Worm (Caenorhabditis elegans): Measurements from ENCODE around the gene gmps-1.
A peak's percentile ranks its signal among the peaks of the same experiment; 100 is the strongest.
"Not testable (repeated sequence)": the region's sequence is repeated elsewhere in the genome, so short reads cannot be mapped to it uniquely, and the experiment has no call there.

Gene gmps-1

DNA sequence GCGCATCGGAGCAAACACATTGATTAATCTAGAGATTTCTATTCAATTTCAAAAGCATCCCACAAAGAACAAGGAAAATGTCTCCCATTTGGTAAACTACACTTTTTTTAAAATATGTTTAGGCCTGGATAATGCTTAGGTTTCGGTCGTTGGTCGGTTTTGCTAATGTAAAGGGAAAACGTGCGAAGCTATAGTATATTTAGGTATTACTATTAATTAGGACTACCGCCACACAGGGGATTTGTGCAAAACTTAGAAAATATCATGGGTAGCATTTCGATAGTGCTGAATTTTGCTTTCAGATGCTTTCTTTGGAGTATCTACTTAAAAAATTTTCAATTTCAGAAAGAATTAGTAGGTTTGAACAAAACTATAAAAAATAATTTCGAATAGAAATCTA is 44.5 kb upstream of the gmps-1 start:
- peak in 1 of 2 experiments; percentile 96 for TF ChIP-seq unc-62 (GFP tag; optimal IDR thresholded peaks at IDR 0.05 in 1 of 2)
- TF ChIP-seq unc-62 (tag; optimal IDR thresholded peaks at IDR 0.05): no peak
- no peak for TF ChIP-seq sdz-12 (GFP tag; optimal IDR thresholded peaks at IDR 0.05)

DNA sequence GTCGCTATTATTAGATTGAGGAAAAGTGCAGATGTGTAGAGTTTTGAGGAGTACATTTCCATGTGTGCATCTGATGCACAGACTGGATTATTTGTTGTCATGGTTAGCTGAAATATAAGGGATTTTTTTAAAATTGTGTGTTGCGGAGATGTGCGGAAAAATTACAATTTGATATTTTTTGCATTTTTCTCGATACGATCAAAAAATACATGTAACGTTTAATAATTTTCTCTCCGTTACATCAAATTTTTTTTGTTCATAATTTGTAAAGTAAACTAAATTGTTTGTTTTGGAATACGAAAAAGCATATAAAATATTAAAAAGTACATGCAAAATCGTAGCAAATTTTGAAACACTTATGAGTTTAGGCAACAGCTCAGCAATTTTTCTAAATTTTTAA is 41.7 kb upstream of the gmps-1 start, which contains the start of gene sra-11:
sra-11 (minus strand) TSS at position 101 of the 400 bp plus-strand sequence.
- no peak for TF ChIP-seq duxl-1 (tag; optimal IDR thresholded peaks at IDR 0.05; ENCODE audit: poor library complexity)
- TF ChIP-seq lin-1 (GFP tag; IDR thresholded peaks at IDR 0.05): no peak
- no peak for TF ChIP-seq D1046.2 (GFP tag; IDR thresholded peaks at IDR 0.05)
- no peak for TF ChIP-seq zfp-2 (tag; optimal IDR thresholded peaks at IDR 0.05)
- no peak for TF ChIP-seq dmd-6 (GFP tag; IDR thresholded peaks at IDR 0.05)
- TF ChIP-seq zag-1 (tag; optimal IDR thresholded peaks at IDR 0.05): no peak
- no peak for TF ChIP-seq mes-2 (tag; optimal IDR thresholded peaks at IDR 0.05; ENCODE audit: poor library complexity, severe bottlenecking)
- TF ChIP-seq mdl-1 (tag; optimal IDR thresholded peaks at IDR 0.05): no peak
- TF ChIP-seq dve-1 (tag; optimal IDR thresholded peaks at IDR 0.05; ENCODE audit: insufficient read depth): no peak
- no peak for TF ChIP-seq ceh-32 (tag; optimal IDR thresholded peaks at IDR 0.05; ENCODE audit: poor library complexity)
- no peak for TF ChIP-seq hif-1 (tag; optimal IDR thresholded peaks at IDR 0.05)
- no peak for TF ChIP-seq ZK337.2 (GFP tag; IDR thresholded peaks at IDR 0.05)
- no peak for TF ChIP-seq nhr-76 (tag; optimal IDR thresholded peaks at IDR 0.05)
- TF ChIP-seq aha-1 (tag): no peak
- TF ChIP-seq T20F7.1 (GFP tag; optimal IDR thresholded peaks at IDR 0.05): no peak
- no peak for TF ChIP-seq unc-39 (tag; optimal IDR thresholded peaks at IDR 0.05)

DNA sequence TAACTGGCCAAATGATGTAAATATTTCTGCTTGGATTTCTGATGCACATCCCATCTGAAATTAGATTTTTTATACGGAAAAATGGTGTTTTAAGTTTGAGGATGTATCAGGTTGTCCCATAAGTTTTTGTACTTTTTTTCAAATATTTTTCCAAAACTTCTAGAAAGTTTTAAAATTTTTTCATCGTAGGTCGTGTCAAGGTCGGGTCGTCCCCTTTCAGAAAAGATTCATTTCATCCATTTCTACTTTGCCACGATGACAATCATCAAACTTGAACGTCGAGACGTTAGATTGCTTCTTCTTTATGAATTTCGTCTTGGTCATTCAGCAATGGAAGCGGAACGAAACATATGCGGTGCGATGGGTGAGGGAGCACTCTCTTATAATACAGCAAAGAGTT is 35.9 kb upstream of the gmps-1 start, which contains the start of gene sra-12:
sra-12 (minus strand) TSS at position 101 of the 400 bp plus-strand sequence.
- not testable (repeated sequence) for TF ChIP-seq nhr-6 (tag; optimal IDR thresholded peaks at IDR 0.05); F37D6.2 (tag; optimal IDR thresholded peaks at IDR 0.05); T26A8.4 (GFP tag; IDR thresholded peaks at IDR 0.05)

DNA sequence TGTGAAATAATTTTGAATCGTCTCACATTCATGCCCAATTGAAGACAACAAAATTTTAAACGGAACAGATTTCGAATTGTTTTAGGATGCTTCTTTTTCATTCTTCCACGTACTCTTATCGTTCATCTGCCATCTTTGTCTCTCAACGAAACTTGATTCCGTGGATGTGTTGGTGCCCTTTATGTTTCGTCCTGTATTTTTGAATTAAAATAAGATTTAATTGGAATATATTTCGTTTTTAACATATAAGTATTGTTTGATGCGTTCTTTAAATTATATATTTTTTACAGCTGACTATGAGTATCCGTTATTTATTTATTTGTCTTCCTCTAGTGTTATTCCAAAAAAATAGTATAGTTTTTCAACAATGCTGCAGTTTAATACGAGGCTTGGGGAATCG is 33.6 kb upstream of the gmps-1 start, which contains the start of gene gly-1:
gly-1 (minus strand) TSS at position 101 of the 400 bp plus-strand sequence.
- TF ChIP-seq hif-1 (tag; optimal IDR thresholded peaks at IDR 0.05) (no peak), sdz-12 (GFP tag; optimal IDR thresholded peaks at IDR 0.05) (no peak), set-16 (GFP tag; IDR thresholded peaks at IDR 0.05) (no peak), nhr-10 (tag; optimal IDR thresholded peaks at IDR 0.05) (no peak), nhr-237 (tag; optimal IDR thresholded peaks at IDR 0.05) (no peak), saeg-2 (GFP tag; IDR thresholded peaks at IDR 0.05) (no peak), lir-3 (tag; optimal IDR thresholded peaks at IDR 0.05) (no peak), madf-9 (GFP tag; conservative IDR thresholded peaks at IDR 0.05) (no peak), mdt-29 (GFP tag; IDR thresholded peaks at IDR 0.05) (no peak), mxl-3 (GFP tag; optimal IDR thresholded peaks at IDR 0.05) (no peak)

DNA sequence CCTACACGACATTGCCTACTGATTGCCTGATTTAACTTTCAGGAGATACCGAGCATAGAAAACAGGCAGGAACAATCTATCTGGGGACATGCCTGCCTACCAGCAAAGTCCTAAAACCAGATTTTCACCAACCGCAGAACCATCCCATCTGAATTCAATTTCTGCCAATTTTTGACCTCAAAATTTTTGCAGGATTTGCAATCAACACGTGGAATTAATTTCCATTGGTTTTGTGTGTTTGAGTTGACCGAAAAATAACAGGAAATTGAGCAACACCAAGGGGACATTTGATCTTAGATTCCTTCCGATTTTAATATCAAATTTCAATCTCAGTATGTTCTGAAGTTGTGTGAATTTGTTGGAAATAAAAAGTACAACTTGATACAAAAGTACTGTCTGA is 30.5 kb upstream of the gmps-1 start:
- TF ChIP-seq ceh-20 (GFP tag; IDR thresholded peaks at IDR 0.05): no peak

DNA sequence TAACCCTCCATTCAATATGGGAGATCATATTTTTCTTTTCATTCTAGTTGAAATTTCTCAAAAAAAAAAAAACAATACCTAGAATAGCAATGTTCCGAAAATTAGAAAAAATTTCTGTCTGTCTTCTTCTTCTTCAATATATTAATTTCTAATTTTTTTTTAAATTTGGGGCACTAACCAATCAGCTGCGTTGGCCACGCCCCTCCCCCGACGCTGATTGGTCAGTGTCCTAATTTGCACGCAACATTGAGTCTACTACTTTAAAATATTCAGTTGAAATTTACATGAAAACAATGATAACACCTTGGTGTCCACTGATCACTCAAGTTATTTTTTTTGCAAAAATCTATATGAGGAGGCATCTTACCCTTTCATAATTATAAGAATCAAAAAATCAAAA is 27.4 kb upstream of the gmps-1 start:
- TF ChIP-seq ZK546.5 (tag; optimal IDR thresholded peaks at IDR 0.05): no peak
- no peak for TF ChIP-seq nhr-11 (tag; optimal IDR thresholded peaks at IDR 0.05)
- no peak for TF ChIP-seq fos-1 (tag; optimal IDR thresholded peaks at IDR 0.05)
- no peak for TF ChIP-seq nhr-28 (tag; optimal IDR thresholded peaks at IDR 0.05)
- no peak for TF ChIP-seq ctbp-1 (GFP tag; IDR thresholded peaks at IDR 0.05)
- no peak for TF ChIP-seq ceh-62 (tag; optimal IDR thresholded peaks at IDR 0.05)
- TF ChIP-seq nhr-77 (tag; optimal IDR thresholded peaks at IDR 0.05): no peak
- TF ChIP-seq nhr-237 (tag; optimal IDR thresholded peaks at IDR 0.05): no peak
- no peak for TF ChIP-seq D1046.2 (GFP tag; IDR thresholded peaks at IDR 0.05)
- no peak for TF ChIP-seq nhr-41 (GFP tag; IDR thresholded peaks at IDR 0.05)
- no peak for TF ChIP-seq dve-1 (tag; optimal IDR thresholded peaks at IDR 0.05; ENCODE audit: insufficient read depth)
